Fruit fly (Drosophila melanogaster) ovary, adult (tissue): ENCODE measurements around the gene CG13369.
"Not testable (repeated sequence)": the region's sequence is repeated elsewhere in the genome, so short reads cannot be mapped to it uniquely, and the experiment has no call there.

Experiments
- CG17801 ChIP-seq: fragments of 200-800 bp; optimal IDR thresholded peaks from 2 replicates; lab custom pipeline; 2019; ENCODE audit warnings: missing biosample characterization, mild to moderate bottlenecking, missing genetic modification characterization, moderate library complexity; ENCODE audit not compliant: partially characterized antibody

The CG13369 gene

DNA sequence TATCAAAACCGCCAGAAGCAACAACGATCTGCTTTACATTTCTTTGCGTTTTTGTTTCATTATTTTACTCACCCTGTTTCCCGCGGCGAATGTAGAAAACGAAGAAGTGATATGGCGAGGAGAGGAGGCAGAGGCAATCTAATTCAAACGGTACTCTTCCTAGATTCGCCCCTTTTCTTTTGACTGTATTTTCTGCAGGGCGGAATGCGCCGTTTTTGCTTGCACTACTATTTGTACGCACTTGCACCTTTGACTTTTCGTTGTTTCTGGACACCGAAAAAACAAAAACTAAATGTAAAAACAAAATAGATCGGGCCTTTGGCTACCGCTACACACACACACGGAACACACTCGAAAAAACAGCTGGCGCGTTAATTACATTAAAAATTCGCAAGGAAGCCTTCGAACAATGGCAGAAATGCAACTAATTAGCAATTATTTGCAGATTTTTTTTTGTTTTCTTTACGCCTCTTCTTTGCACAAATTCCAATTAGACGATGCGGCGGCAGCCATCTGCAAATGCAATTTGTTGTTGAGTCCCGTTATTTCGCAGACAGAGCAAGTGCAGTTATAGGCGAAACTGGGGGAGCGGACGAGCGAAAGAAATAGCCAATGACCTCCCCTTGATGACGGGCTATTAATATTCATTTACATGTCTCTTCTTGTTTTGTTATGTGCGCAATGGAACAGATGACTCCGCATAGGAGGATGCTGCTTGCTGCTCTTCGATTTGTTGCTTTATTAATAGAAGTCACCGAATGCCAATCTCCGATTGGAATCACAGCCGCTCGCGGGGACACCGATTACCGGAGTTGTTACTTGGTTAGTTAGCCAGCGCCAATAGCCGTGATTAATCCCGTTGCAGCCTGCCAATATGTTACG, 3.8 kb upstream of the CG13369 start:
- no peak for TF ChIP-seq CG17801 (GFP tag; lab: Kevin White, UChicago)

DNA sequence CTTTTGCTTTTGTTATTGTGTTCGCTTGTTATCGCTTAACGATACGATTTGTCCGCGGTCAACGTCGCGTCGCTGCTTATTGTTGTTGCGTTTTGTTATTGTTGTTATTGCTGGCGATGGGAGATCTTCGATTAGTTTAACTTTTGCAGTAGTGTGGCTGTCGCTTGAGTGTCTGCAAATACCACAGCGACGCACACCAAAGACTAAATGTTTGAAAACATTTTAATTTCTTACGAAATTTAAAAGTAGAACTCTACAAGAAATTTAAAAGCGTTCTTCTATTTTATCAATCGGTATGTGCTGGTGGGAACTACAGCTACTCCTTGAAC, 3.2 kb upstream of the CG13369 start, which contains the start of gene spdi:
Gene spdi, minus strand, starts transcription at position 94 of the 329 bp plus-strand sequence.
- no peak for TF ChIP-seq CG17801 (GFP tag; lab: Kevin White, UChicago)

DNA sequence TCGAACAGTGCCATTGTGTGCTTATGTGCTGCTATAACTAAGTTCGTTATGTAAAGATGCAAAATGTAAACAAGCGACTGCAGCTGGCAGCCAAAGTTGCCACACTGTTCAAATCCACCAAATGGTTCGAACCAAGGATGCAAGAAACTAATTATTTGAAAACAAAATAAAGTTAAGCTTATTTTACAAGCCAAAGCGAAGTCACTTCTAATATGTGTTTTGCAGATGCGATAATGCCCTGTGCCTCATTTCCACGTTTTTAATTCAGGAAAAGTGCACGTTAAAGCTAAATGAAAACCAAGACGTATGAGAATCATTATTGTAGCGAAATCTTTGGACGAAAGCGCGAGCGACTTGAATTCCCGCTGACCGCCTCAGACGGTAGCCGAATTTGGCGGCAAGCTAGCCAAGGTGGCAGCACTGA, 2.1 kb upstream of the CG13369 start, which contains the start of the genes CG13365 and Vsp37A:
Gene CG13365, minus strand, starts transcription at position 84 of the 424 bp plus-strand sequence.
Gene Vsp37A, plus strand, starts transcription at position 399 of the 424 bp plus-strand sequence.
- peak; percentile 5 for TF ChIP-seq CG17801 (GFP tag; lab: Kevin White, UChicago)

DNA sequence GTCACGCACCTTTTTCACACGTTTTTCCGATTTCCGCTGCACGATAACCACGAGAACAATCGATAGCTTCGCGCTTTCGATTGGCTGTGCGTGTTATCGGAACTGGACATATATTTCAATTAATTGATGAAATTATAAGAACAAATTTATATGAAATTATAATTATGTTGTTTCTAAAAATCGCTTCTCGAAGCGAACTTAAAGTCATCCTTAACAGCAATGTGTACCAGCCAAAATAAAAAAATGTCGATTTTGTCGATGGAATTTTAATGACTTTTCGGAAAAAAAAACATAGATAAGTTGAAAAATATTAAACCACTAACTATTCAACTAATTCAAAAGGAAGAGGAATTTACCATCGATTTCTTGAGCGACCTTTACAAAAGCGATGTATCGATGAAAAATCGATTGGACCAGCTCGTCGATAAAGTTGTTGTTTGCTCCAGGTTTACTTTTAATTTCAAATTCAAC, 1.9 kb downstream of the CG13369 start, which contains the start of the genes CG13364 and Hinfp:
Gene CG13364, minus strand, starts transcription at position 47 of the 471 bp plus-strand sequence.
Gene Hinfp, plus strand, starts transcription at position 386 of the 471 bp plus-strand sequence.
- TF ChIP-seq CG17801 (GFP tag; lab: Kevin White, UChicago): peak; percentile 37

DNA sequence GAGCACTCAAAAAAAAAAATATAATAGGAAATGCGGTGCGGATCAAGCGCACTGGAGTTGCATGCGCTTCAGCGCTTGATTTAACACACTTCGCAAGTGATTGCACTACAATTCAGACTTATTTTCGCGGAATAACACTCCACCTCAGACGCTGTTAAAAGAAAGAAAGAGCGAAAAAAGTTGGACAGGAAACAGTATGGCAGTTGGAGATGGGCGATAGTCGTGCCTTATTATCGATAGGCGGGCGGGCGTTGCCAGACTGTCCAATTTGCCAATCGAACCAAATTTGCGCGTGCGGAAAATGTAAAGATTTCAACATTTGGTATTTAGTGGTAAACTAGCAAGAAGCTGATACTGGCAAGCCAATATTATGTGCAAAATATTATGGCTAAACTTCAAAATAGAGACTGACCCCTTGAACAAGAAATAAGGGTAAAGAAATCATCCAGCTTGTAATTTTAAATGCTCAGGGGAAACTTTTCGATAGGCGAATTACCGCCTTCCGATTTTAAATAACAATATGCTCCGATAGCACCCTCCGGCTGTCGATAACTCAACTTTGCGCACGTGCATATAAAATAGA, 6.1 kb downstream of the CG13369 start, which contains the start of the genes RpL36 and Mybbp1A:
Gene RpL36, minus strand, starts transcription at position 245 of the 583 bp plus-strand sequence.
Gene Mybbp1A, plus strand, starts transcription at position 535 of the 583 bp plus-strand sequence.
- TF ChIP-seq CG17801 (GFP tag; lab: Kevin White, UChicago): peak; percentile 49

DNA sequence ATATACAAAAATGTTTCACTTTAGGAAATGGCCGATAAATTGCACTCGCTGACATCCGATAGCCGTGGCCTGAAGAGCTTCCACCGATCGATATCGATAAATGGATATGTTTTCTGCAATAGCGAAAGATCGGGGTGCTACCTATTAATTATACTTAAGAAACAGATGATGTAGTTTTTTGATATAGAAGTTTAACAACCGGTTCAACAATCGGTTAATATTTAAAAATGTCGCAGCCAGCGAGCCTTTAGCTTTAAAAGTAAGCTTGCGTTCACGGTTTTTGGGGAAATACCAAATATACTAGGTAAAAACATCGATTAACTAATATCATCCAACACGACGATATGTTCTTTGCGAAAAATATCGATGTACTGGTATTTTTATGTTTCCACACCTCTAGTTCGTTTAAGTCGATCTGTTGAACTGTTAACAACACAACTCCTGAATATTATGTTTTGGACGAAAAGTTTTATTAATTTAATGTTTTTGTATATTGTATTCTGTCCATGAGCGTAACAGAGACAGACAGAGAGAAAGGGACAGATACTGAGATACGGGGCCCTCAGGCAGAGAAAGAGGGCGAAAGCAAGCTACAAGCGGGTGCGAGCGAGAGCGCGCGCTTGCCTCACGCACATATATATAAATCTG, 12.4 kb downstream of the CG13369 start, which contains the start of gene Dredd:
Gene Dredd, minus strand, starts transcription at position 51 of the 648 bp plus-strand sequence.
- peak; percentile 55 for TF ChIP-seq CG17801 (GFP tag; lab: Kevin White, UChicago)

DNA sequence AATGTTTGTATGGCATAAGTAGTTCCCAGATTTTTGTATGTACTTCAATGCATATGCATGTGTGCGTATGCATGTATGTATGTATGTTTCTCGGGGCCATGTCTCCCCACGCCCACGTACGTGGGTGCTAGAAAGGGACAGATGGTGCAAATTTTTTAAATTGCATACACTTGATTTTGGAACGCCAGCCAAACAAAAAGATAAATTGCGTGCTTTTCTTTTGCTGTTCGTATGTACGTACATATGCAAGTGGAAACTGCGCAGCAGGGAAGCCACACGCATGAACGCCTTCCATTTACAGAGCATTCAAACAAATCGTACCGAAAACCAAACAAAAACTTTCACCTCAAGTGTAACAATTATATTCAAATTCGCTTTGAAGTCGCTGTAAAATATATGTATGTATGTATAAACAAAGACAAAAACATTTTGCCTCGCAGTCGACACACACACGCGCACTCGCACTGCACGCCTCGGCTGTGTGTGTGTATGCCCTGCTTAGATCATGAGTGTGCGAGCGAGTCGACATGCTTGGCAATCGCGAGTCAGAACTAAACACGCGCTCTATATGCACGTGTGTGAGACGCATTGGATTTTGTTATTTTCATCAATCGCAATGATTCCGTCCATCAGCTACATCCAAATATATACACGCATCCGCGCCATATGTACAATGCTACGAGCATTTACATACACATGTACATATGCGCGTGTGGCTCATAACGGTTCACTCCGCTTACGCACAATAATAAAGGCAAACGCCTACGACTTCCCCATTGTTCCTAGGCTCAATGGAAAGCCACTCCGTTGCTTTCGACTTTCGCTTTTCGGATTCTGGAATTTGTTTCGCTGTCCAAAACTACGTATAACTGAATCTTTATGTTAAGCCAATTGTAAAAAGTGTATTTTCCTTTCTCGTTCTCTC, 13.6 kb downstream of the CG13369 start:
- no peak for TF ChIP-seq CG17801 (GFP tag; lab: Kevin White, UChicago)

DNA sequence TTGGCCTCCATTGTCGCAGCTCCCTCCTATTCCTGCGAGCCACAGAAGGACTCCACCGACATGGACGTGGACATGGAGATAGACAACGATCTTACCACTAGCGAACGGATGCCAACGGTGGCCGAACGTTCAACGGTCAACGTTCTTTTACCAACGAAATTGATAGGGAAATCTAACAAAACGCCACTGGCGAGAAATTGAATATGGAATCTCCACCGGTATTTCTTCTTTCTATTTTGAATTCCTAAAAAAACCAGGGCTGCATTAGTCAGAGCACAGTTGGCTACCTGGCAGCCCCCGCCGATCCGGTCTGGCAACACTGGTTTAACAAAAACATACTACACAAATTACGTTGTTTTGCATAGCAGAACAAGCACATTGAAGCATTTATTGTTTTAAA, 21.2 kb downstream of the CG13369 start, which contains the start of gene CG13367:
Gene CG13367, plus strand, starts transcription at position 301 of the 400 bp plus-strand sequence.
- TF ChIP-seq CG17801 (GFP tag; lab: Kevin White, UChicago): not testable (repeated sequence)

DNA sequence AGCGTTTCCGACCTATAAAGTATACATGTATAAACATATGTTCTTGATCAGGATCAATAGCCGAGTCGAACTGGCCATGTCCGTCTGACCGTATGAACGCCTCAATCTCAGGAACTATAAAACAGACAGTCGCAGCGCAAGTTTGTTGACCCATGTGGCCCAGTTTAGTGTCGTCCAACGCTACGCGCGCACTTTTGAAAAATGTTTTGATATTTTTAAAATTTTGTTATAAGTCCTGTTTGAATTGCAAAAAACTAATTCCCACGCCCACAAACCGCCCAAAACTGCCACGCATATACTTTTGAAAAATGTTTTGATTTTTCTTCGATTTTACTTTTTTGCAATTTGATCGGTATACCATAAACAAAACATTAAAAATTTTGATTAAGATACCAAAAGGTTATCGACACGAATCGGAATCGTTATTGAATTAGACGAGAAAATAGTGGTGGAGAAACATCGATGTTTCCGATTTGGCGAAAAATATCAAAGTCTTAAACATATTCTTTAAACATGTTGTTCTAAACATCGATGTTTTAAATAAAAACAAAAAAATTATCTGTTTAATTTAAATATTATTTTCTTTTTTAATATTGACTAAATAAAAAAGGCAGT, 23.2 kb downstream of the CG13369 start:
- no peak for TF ChIP-seq CG17801 (GFP tag; lab: Kevin White, UChicago)

DNA sequence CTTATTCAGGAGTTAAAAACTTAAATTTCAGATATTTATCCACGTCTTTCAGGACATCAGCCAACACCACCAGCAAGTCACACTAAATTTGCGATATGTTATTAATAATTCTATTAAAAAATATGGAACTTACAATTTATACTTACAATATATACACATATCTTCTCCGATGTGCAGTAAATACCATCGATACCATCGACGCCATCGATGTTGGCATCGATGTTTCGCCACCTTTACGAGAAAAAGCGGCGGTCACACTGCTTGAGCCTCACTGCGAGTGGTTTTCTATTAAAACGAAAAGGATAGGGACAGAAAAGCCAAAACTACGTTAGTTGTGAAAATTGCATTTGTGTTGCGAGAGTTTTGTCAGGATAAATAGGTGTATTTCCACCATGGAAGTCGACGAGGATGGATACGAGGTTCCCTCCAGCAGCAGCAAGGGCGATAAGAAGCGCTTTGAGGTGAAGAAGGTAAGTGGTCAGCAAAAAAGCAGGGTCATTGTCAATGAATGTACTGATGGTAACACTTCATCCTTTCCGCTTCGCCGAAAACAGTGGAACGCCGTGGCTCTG, 23.9 kb downstream of the CG13369 start, which contains the start of gene Roc1a:
Gene Roc1a, plus strand, starts transcription at position 249 of the 572 bp plus-strand sequence.
- no peak for TF ChIP-seq CG17801 (GFP tag; lab: Kevin White, UChicago)

DNA sequence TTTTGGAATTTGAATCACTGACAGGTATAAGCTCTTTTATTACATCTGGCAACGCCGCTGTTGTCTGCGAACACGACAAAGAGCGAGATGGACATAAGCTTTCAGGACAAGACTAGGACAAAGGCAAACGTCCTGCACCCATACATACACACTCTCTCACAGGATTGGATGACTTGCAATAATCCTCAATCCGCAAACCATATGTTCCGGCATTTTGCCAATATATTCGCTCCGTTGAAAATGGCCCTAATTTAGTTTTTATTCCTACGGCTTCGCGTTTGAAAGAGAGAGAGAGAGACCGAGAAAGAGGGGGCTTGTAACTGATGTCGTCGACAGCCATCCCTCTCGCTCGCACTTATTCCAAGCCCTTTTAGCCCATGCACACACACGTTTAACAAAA, 31.0 kb downstream of the CG13369 start:
- no peak for TF ChIP-seq CG17801 (GFP tag; lab: Kevin White, UChicago)

DNA sequence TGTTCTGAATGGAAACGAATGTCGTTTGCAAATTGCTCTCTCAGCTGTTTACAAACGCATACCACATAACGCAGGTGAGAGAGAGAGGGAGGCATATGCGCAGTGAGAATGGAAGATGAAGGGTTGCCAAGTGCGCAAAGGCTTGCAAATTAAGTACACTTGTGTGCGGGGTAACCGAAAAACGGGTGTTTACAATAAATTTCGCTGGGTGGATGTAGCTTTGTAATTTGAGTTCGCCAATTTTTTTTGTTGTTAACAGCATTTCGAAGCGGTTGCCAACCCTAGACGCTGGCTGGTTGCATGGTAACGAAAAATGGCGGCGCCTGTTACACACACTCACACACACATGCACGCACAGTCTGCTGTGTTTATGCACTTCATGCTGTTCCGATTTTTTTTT, 31.7 kb downstream of the CG13369 start:
- TF ChIP-seq CG17801 (GFP tag; lab: Kevin White, UChicago): peak; percentile 97
